Worm (Caenorhabditis elegans) whole organism, L2 larva: ENCODE data around the gene Y116A8C.29.

ENCODE experiments used
- ZK546.5 ChIP-seq: sonication (generic microtip); optimal IDR thresholded peaks from 2 replicates; lab custom pipeline; 2017; ENCODE audit warnings: missing biosample characterization, missing genetic modification characterization
- aly-2 ChIP-seq: fragments of 150-350 bp; optimal IDR thresholded peaks from 2 replicates; lab custom pipeline; 2014; ENCODE audit warnings: missing biosample characterization, missing genetic modification characterization
- elt-1 ChIP-seq: fragments of 150-350 bp; optimal IDR thresholded peaks from 2 replicates; lab custom pipeline; 2014; ENCODE audit warnings: missing biosample characterization, missing genetic modification characterization
- lin-39 ChIP-seq: fragments of 150-350 bp; optimal IDR thresholded peaks from 2 replicates; lab custom pipeline; 2014; ENCODE audit warnings: missing biosample characterization, missing genetic modification reagents, missing genetic modification characterization
- lsy-2 ChIP-seq, 2 experiments: fragments of 150-350 bp in 1 of 2; sonication (generic microtip) in 1 of 2; optimal IDR thresholded peaks; 2 replicates each; lab custom pipeline; 2014 to 2017; ENCODE audit warnings: missing biosample characterization in 2 of 2, missing genetic modification characterization in 2 of 2
- mdl-1 ChIP-seq, 2 experiments: fragments of 150-350 bp in 1 of 2; sonication (generic microtip) in 1 of 2; optimal IDR thresholded peaks; 2 replicates each; lab custom pipeline; 2017; ENCODE audit warnings: missing biosample characterization in 2 of 2, missing genetic modification characterization in 2 of 2
- nhr-10 ChIP-seq: sonication (generic microtip); optimal IDR thresholded peaks from 2 replicates; lab custom pipeline; 2017; ENCODE audit warnings: missing biosample characterization, missing genetic modification characterization
- nhr-23 ChIP-seq: fragments of 150-350 bp; optimal IDR thresholded peaks from 2 replicates; lab custom pipeline; 2014; ENCODE audit warnings: missing biosample characterization, missing genetic modification reagents, missing genetic modification characterization
- nhr-77 ChIP-seq: fragments of 150-350 bp; optimal IDR thresholded peaks from 2 replicates; lab custom pipeline; 2014; ENCODE audit warnings: missing biosample characterization, missing genetic modification characterization
- peb-1 ChIP-seq: fragments of 150-350 bp; optimal IDR thresholded peaks from 2 replicates; lab custom pipeline; 2014; ENCODE audit warnings: missing biosample characterization, missing genetic modification characterization
- unc-55 ChIP-seq: fragments of 150-350 bp; sonication (generic microtip); optimal IDR thresholded peaks from 3 replicates; lab custom pipeline; 2014; ENCODE audit warnings: missing biosample characterization, missing genetic modification reagents, missing genetic modification characterization
- unc-62 ChIP-seq: fragments of 150-350 bp; optimal IDR thresholded peaks from 2 replicates; lab custom pipeline; 2014; ENCODE audit warnings: missing biosample characterization, missing genetic modification reagents, missing genetic modification characterization
- ztf-4 ChIP-seq: fragments of 150-350 bp; optimal IDR thresholded peaks from 2 replicates; lab custom pipeline; 2014; ENCODE audit warnings: missing biosample characterization, missing genetic modification characterization

- TF ChIP-seq lsy-2 (tag; optimal IDR thresholded peaks at IDR 0.05; lab: Kevin White, UChicago) (no peak), nhr-77 (no peak), nhr-23 (tag; lab: Kevin White, UChicago) (no peak), mdl-1 (tag; optimal IDR thresholded peaks at IDR 0.05; lab: Kevin White, UChicago) (no peak), lin-39 (tag; lab: Kevin White, UChicago) (no peak), nhr-10 (tag; lab: Kevin White, UChicago) (no peak), unc-62 (GFP tag; lab: Kevin White, UChicago) (no peak), aly-2 (tag; lab: Kevin White, UChicago) (no peak), ZK546.5 (tag; lab: Kevin White, UChicago) (no peak), peb-1 (tag; lab: Kevin White, UChicago) (no peak), unc-55 (no peak), ztf-4 (no peak), elt-1 (tag; lab: Kevin White, UChicago) (no peak)
Observed at ce11 chrIV:17110882-17111281, 17.1 kb downstream of the Y116A8C.29 start, which contains the start of gene sfa-1.
